Worm (Caenorhabditis elegans) whole organism, L4 larva: ENCODE results near the gene snpc-1.1.

Experiments
- T20F7.1 ChIP-seq: fragments of 200-800 bp; sonication (Bioruptor generic); optimal IDR thresholded peaks from 2 replicates; lab custom pipeline; 2018; ENCODE audit warnings: mild to moderate bottlenecking, missing genetic modification characterization, missing compliant biosample characterization
- ZK337.2 ChIP-seq: fragments of 200-800 bp; sonication (Bioruptor generic); IDR thresholded peaks from 2 replicates; pipeline ENCODE4 v1.3.6; 2022; ENCODE audit warnings: missing genetic modification reagents, missing genetic modification characterization, missing compliant biosample characterization
- aly-2 ChIP-seq: sonication (generic microtip); optimal IDR thresholded peaks from 2 replicates; lab custom pipeline; 2018; ENCODE audit warnings: missing biosample characterization, missing genetic modification characterization
- attf-4 ChIP-seq: sonication (generic microtip); optimal IDR thresholded peaks from 3 replicates; lab custom pipeline; 2017; ENCODE audit warnings: missing biosample characterization, missing genetic modification characterization
- ceh-20 ChIP-seq: fragments of 200-800 bp; sonication (Bioruptor generic); IDR thresholded peaks from 2 replicates; pipeline ENCODE4 v1.3.6; 2022; ENCODE audit warnings: missing genetic modification reagents, missing genetic modification characterization, missing compliant biosample characterization
- ceh-28 ChIP-seq: fragments of 150-350 bp; optimal IDR thresholded peaks from 2 replicates; lab custom pipeline; 2014; ENCODE audit warnings: missing biosample characterization, missing genetic modification reagents, missing genetic modification characterization
- ces-1 ChIP-seq: fragments of 150-350 bp; sonication (generic microtip); optimal IDR thresholded peaks from 4 replicates; lab custom pipeline; 2014; ENCODE audit warnings: missing biosample characterization, missing genetic modification reagents, missing genetic modification characterization
- cey-2 ChIP-seq: sonication (generic microtip); optimal IDR thresholded peaks from 3 replicates; lab custom pipeline; 2017; ENCODE audit warnings: missing genetic modification characterization, mild to moderate bottlenecking, missing compliant biosample characterization, antibody characterized with exemption, borderline replicate concordance; ENCODE audit not compliant: insufficient read depth
- daf-12 ChIP-seq: fragments of 150-350 bp; optimal IDR thresholded peaks from 2 replicates; lab custom pipeline; 2014; ENCODE audit warnings: missing biosample characterization, missing genetic modification reagents, missing genetic modification characterization
- daf-16 ChIP-seq, 3 experiments: sonication (generic microtip); optimal IDR thresholded peaks; 2 replicates each; lab custom pipeline; 2016 to 2017; ENCODE audit warnings: missing genetic modification characterization in 3 of 3, missing genetic modification reagents in 3 of 3, mild to moderate bottlenecking in 2 of 3, missing compliant biosample characterization in 2 of 3, missing biosample characterization in 1 of 3, moderate library complexity in 1 of 3
- daf-19 ChIP-seq: fragments of 200-800 bp; sonication (Bioruptor generic); conservative IDR thresholded peaks from 2 replicates; pipeline ENCODE4 v1.3.6; 2022; ENCODE audit warnings: missing genetic modification characterization, missing compliant biosample characterization
- dmd-8 ChIP-seq: fragments of 200-800 bp; sonication (Bioruptor generic); IDR thresholded peaks from 2 replicates; pipeline ENCODE4 v1.3.6; 2022; ENCODE audit warnings: missing genetic modification characterization, missing compliant biosample characterization
- dmd-9 ChIP-seq: fragments of 200-800 bp; sonication (Bioruptor generic); IDR thresholded peaks from 2 replicates; pipeline ENCODE4 v1.3.6; 2022; ENCODE audit warnings: missing genetic modification reagents, missing genetic modification characterization, missing compliant biosample characterization
- dve-1 ChIP-seq: sonication (generic microtip); optimal IDR thresholded peaks from 2 replicates; lab custom pipeline; 2017; ENCODE audit warnings: antibody characterized with exemption, mild to moderate bottlenecking, missing genetic modification characterization, missing compliant biosample characterization; ENCODE audit not compliant: insufficient read depth
- hlh-30 ChIP-seq: sonication (generic microtip); optimal IDR thresholded peaks from 2 replicates; lab custom pipeline; 2017; ENCODE audit warnings: antibody characterized with exemption, mild to moderate bottlenecking, missing genetic modification characterization, missing compliant biosample characterization; ENCODE audit not compliant: insufficient read depth
- jun-1 ChIP-seq: fragments of 150-350 bp; optimal IDR thresholded peaks from 2 replicates; lab custom pipeline; 2014; ENCODE audit warnings: missing biosample characterization, missing genetic modification reagents, missing genetic modification characterization
- lin-15B ChIP-seq: fragments of 150-350 bp; sonication (generic microtip); optimal IDR thresholded peaks from 3 replicates; lab custom pipeline; 2014; ENCODE audit warnings: missing biosample characterization, missing genetic modification characterization
- lir-3 ChIP-seq: sonication (generic microtip); optimal IDR thresholded peaks from 2 replicates; lab custom pipeline; 2016; ENCODE audit warnings: mild to moderate bottlenecking, missing genetic modification characterization, missing compliant biosample characterization
- lsy-2 ChIP-seq, 2 experiments: fragments of 150-350 bp in 1 of 2; sonication (generic microtip) in 1 of 2; optimal IDR thresholded peaks; 2 replicates each; lab custom pipeline; 2014 to 2017; ENCODE audit warnings: missing biosample characterization in 2 of 2, missing genetic modification characterization in 2 of 2
- madf-5 ChIP-seq, 2 experiments: fragments of 200-800 bp; sonication (Bioruptor generic); IDR thresholded peaks; 2 replicates each; pipeline ENCODE4 v1.3.6; 2022; ENCODE audit warnings: missing compliant biosample characterization in 2 of 2, missing genetic modification characterization in 2 of 2
- mdl-1 ChIP-seq, 2 experiments: fragments of 150-350 bp in 1 of 2; sonication (generic microtip) in 1 of 2; optimal IDR thresholded peaks; 2 replicates each; lab custom pipeline; 2014 to 2017; ENCODE audit warnings: missing biosample characterization in 2 of 2, missing genetic modification characterization in 2 of 2
- mep-1 ChIP-seq: fragments of 150-350 bp; sonication (generic microtip); optimal IDR thresholded peaks from 3 replicates; lab custom pipeline; 2014; ENCODE audit warnings: missing biosample characterization, missing genetic modification characterization
- mes-2 ChIP-seq: sonication (generic microtip); optimal IDR thresholded peaks from 2 replicates; lab custom pipeline; 2016; ENCODE audit warnings: missing genotype, mild to moderate bottlenecking, missing genetic modification characterization, missing compliant biosample characterization; ENCODE audit not compliant: poor library complexity, severe bottlenecking
- nhr-102 ChIP-seq: sonication (generic microtip); optimal IDR thresholded peaks from 2 replicates; lab custom pipeline; 2016; ENCODE audit warnings: mild to moderate bottlenecking, missing genetic modification characterization, moderate library complexity, missing compliant biosample characterization
- nhr-11 ChIP-seq: fragments of 150-350 bp; optimal IDR thresholded peaks from 2 replicates; lab custom pipeline; 2014; ENCODE audit warnings: missing biosample characterization, missing genetic modification characterization
- nhr-111 ChIP-seq: fragments of 200-800 bp; sonication (Bioruptor generic); optimal IDR thresholded peaks from 2 replicates; lab custom pipeline; 2018; ENCODE audit warnings: mild to moderate bottlenecking, missing genetic modification characterization, missing compliant biosample characterization
- nhr-25 ChIP-seq: sonication (generic microtip); optimal IDR thresholded peaks from 2 replicates; lab custom pipeline; 2017; ENCODE audit warnings: missing genetic modification characterization, mild to moderate bottlenecking, missing compliant biosample characterization, antibody characterized with exemption, moderate library complexity, borderline replicate concordance; ENCODE audit not compliant: insufficient read depth
- nhr-42 ChIP-seq: fragments of 200-800 bp; sonication (Bioruptor generic); IDR thresholded peaks from 2 replicates; pipeline ENCODE4 v1.3.6; 2022; ENCODE audit warnings: missing genetic modification characterization, missing compliant biosample characterization
- nhr-48 ChIP-seq: sonication (generic microtip); optimal IDR thresholded peaks from 2 replicates; lab custom pipeline; 2016; ENCODE audit warnings: mild to moderate bottlenecking, missing genetic modification characterization, missing compliant biosample characterization
- nhr-77 ChIP-seq: fragments of 150-350 bp; optimal IDR thresholded peaks from 2 replicates; lab custom pipeline; 2014; ENCODE audit warnings: missing biosample characterization, missing genetic modification characterization
- pha-4 ChIP-seq, 2 experiments: fragments of 150-350 bp in 1 of 2; fragments of 200-800 bp in 1 of 2; sonication (Bioruptor generic) in 1 of 2; IDR thresholded peaks in 1 of 2; optimal IDR thresholded peaks in 1 of 2; 2 replicates each; pipeline versions ENCODE4 v1.3.6 to Lab custom; 2014 to 2022; ENCODE audit warnings: missing genetic modification characterization in 2 of 2, missing genetic modification reagents in 2 of 2, missing biosample characterization in 1 of 2, missing compliant biosample characterization in 1 of 2
- set-16 ChIP-seq: fragments of 200-800 bp; sonication (Bioruptor generic); IDR thresholded peaks from 2 replicates; pipeline ENCODE4 v1.3.6; 2022; ENCODE audit warnings: missing genetic modification reagents, missing genetic modification characterization, missing compliant biosample characterization
- skn-1 ChIP-seq: fragments of 150-350 bp; optimal IDR thresholded peaks from 2 replicates; lab custom pipeline; 2014; ENCODE audit warnings: missing biosample characterization, missing genetic modification characterization
- snpc-1.2 ChIP-seq: fragments of 200-800 bp; sonication (Bioruptor generic); IDR thresholded peaks from 2 replicates; pipeline ENCODE4 v1.3.6; 2022; ENCODE audit warnings: missing genetic modification reagents, missing genetic modification characterization, missing compliant biosample characterization
- spr-3 ChIP-seq: fragments of 200-800 bp; sonication (Bioruptor generic); optimal IDR thresholded peaks from 2 replicates; lab custom pipeline; 2018; ENCODE audit warnings: mild to moderate bottlenecking, missing genetic modification characterization, missing compliant biosample characterization
- tag-97 ChIP-seq: fragments of 200-800 bp; sonication (Bioruptor generic); IDR thresholded peaks from 2 replicates; pipeline ENCODE4 v1.3.6; 2022; ENCODE audit warnings: missing genetic modification characterization, missing compliant biosample characterization
- tra-1 ChIP-seq: fragments of 200-800 bp; sonication (Bioruptor generic); IDR thresholded peaks from 2 replicates; pipeline ENCODE4 v1.3.6; 2022; ENCODE audit warnings: missing genetic modification reagents, missing genetic modification characterization, missing compliant biosample characterization
- unc-130 ChIP-seq: sonication (generic microtip); optimal IDR thresholded peaks from 2 replicates; lab custom pipeline; 2016; ENCODE audit warnings: missing genetic modification reagents, missing genetic modification characterization, missing compliant biosample characterization
- unc-39 ChIP-seq: sonication (generic microtip); optimal IDR thresholded peaks from 2 replicates; lab custom pipeline; 2017; ENCODE audit warnings: missing biosample characterization, missing genetic modification characterization
- unc-62 ChIP-seq, 3 experiments: fragments of 150-350 bp in 1 of 3; sonication (generic microtip); optimal IDR thresholded peaks in 2 of 3; peaks in 1 of 3; 1 replicate in 1 of 3; 2 replicates in 2 of 3; lab custom pipeline; 2014 to 2017; ENCODE audit warnings: missing biosample characterization in 3 of 3, missing genetic modification characterization in 3 of 3, missing genetic modification reagents in 3 of 3, missing genotype in 1 of 3
- vab-7 ChIP-seq: fragments of 200-800 bp; sonication (Bioruptor generic); IDR thresholded peaks from 2 replicates; pipeline ENCODE4 v1.3.6; 2022; ENCODE audit warnings: missing genetic modification reagents, missing genetic modification characterization, missing compliant biosample characterization
- zag-1 ChIP-seq: fragments of 150-350 bp; optimal IDR thresholded peaks from 2 replicates; lab custom pipeline; 2014; ENCODE audit warnings: missing biosample characterization, missing genetic modification characterization
- zfp-2 ChIP-seq: sonication (generic microtip); optimal IDR thresholded peaks from 2 replicates; lab custom pipeline; 2016; ENCODE audit warnings: mild to moderate bottlenecking, missing genetic modification characterization, missing compliant biosample characterization
- zfp-3 ChIP-seq: fragments of 200-800 bp; sonication (Bioruptor generic); conservative IDR thresholded peaks from 2 replicates; pipeline ENCODE4 v1.3.6; 2022; ENCODE audit warnings: missing genetic modification reagents, missing genetic modification characterization, missing compliant biosample characterization
- zip-11 ChIP-seq: fragments of 200-800 bp; sonication (Bioruptor generic); IDR thresholded peaks from 2 replicates; pipeline ENCODE4 v1.3.6; 2022; ENCODE audit warnings: missing genetic modification characterization, missing compliant biosample characterization
- zip-2 ChIP-seq: fragments of 150-350 bp; optimal IDR thresholded peaks from 2 replicates; lab custom pipeline; 2014; ENCODE audit warnings: missing biosample characterization, missing genetic modification characterization
- ztf-11 ChIP-seq: fragments of 150-350 bp; optimal IDR thresholded peaks from 2 replicates; lab custom pipeline; 2014; ENCODE audit warnings: missing biosample characterization, missing genetic modification characterization
- ztf-7 ChIP-seq: fragments of 150-350 bp; optimal IDR thresholded peaks from 2 replicates; lab custom pipeline; 2014; ENCODE audit warnings: missing biosample characterization, missing genetic modification characterization

Gene snpc-1.1

ce11 chrII:7777320-7777978, 3.7 kb downstream of the snpc-1.1 start, which contains the start of gene mthf-1 (continued):
- TF ChIP-seq mes-2 (tag; lab: Kevin White, UChicago) (peak; percentile 17), T20F7.1 (peak; percentile 15), nhr-25 (tag; lab: Kevin White, UChicago) (no peak), lir-3 (tag; lab: Kevin White, UChicago) (no peak), ceh-20 (GFP tag; lab: Robert Waterston, UW) (no peak), ceh-28 (tag; lab: Kevin White, UChicago) (no peak), mep-1 (tag; lab: Kevin White, UChicago) (peak; percentile 39), lin-15B (tag; lab: Kevin White, UChicago) (no peak), daf-19 (GFP tag; lab: Robert Waterston, UW) (no peak), cey-2 (tag; lab: Kevin White, UChicago) (peak; percentile 18), jun-1 (no peak), zfp-2 (tag; lab: Kevin White, UChicago) (no peak), zag-1 (tag; lab: Kevin White, UChicago) (no peak), unc-62 (GFP tag; optimal IDR thresholded peaks at IDR 0.05 in 1 of 2; lab: Kevin White, UChicago) (no peak), unc-62 (tag; optimal IDR thresholded peaks at IDR 0.05; lab: Kevin White, UChicago) (no peak), ces-1 (GFP tag; lab: Kevin White, UChicago) (no peak), zip-2 (tag; lab: Kevin White, UChicago) (no peak), dmd-9 (GFP tag; lab: Robert Waterston, UW) (no peak), tag-97 (GFP tag; lab: Robert Waterston, UW) (no peak), dmd-8 (GFP tag; lab: Robert Waterston, UW) (no peak), daf-16 (GFP tag; optimal IDR thresholded peaks at IDR 0.05; lab: Kevin White, UChicago) (no peak), daf-16 (tag; optimal IDR thresholded peaks at IDR 0.05; lab: Kevin White, UChicago) (peak; percentile 73), attf-4 (no peak), tra-1 (GFP tag; lab: Robert Waterston, UW) (peak; percentile 87), nhr-48 (peak; percentile 53), set-16 (no peak), ZK337.2 (no peak), ztf-11 (no peak), madf-5 (GFP tag; IDR thresholded peaks at IDR 0.05; lab: Robert Waterston, UW) (no peak), vab-7 (GFP tag; lab: Robert Waterston, UW) (no peak), nhr-77 (tag; lab: Kevin White, UChicago) (peak; percentile 44), hlh-30 (peak; percentile 66), zfp-3 (GFP tag; lab: Robert Waterston, UW) (no peak), lsy-2 (tag; optimal IDR thresholded peaks at IDR 0.05; lab: Kevin White, UChicago) (peak in 1 of 2 experiments; percentile 35), zip-11 (GFP tag; lab: Robert Waterston, UW) (no peak), skn-1 (tag; lab: Kevin White, UChicago) (no peak), nhr-102 (tag; lab: Kevin White, UChicago) (peak; percentile 44), dve-1 (tag; lab: Kevin White, UChicago) (peak; percentile 84), nhr-11 (tag; lab: Kevin White, UChicago) (no peak), unc-39 (no peak), snpc-1.2 (no peak), pha-4 (GFP tag; IDR thresholded peaks at IDR 0.05; lab: Robert Waterston, UW) (peak; percentile 46; the same call in 1 of the 2 replicates), pha-4 (tag; optimal IDR thresholded peaks at IDR 0.05; lab: Kevin White, UChicago) (no peak), unc-130 (no peak), nhr-42 (GFP tag; lab: Robert Waterston, UW) (no peak), daf-12 (tag; lab: Kevin White, UChicago) (no peak), aly-2 (tag; lab: Kevin White, UChicago) (no peak), mdl-1 (tag; optimal IDR thresholded peaks at IDR 0.05; lab: Kevin White, UChicago) (peak in 1 of 2 experiments; percentile 26), nhr-111 (GFP tag; lab: Kevin White, UChicago) (no peak), spr-3 (no peak), ztf-7 (tag; lab: Kevin White, UChicago) (no peak)
